Fruit fly (Drosophila melanogaster): ENCODE measurements around the gene CG32640.

DNA sequence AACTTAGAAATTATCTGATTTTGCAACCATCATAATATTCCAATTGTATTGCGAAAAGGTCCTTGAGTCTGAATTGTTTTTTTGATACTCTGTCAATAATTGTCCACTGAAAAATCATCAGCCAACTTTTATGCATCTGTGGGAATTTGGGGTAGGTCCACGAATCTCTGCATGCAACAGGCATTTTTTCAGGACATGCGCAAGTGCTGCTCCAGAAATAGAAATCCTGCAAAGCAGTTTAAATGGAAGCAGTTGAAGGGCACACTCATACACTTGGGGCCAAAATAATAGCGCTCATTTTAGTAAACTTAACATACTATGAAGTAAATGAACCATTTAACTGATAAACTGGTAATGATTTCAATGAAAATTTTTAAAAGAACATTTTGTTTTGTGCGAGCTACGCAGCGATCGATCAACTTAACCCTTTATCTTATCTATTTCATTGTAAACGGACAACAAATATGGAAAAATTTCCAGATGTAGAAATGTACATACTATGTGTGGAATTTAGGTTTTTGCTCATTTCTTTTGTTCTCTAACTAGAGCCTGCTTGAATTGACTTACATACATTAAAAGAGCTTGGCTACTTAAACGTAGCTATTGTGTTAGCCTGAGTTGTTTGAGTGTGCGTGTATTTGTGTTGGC, 47.5 kb upstream of the CG32640 start:
- TF ChIP-seq fd96Ca (GFP tag; IDR thresholded peaks at IDR 0.05) = no peak
- peak; percentile 74 for TF ChIP-seq CG8159 (tag; optimal IDR thresholded peaks at IDR 0.05)
- TF ChIP-seq gl (tag; optimal IDR thresholded peaks at IDR 0.05) = no peak
- TF ChIP-seq CG12605 (GFP tag; IDR thresholded peaks at IDR 0.05) = peak; percentile 15; the same call in 1 of the 2 replicates
- peak; percentile 47 for TF ChIP-seq CG34367 (tag; optimal IDR thresholded peaks at IDR 0.05)
- peak; percentile 60 for TF ChIP-seq CG17806 (tag; optimal IDR thresholded peaks at IDR 0.05)
- TF ChIP-seq EcR (GFP tag; optimal IDR thresholded peaks at IDR 0.05) = no peak
- TF ChIP-seq CG4496 (GFP tag; IDR thresholded peaks at IDR 0.05) = peak; percentile 50; the same call in 1 of the 3 replicates
- no peak for TF ChIP-seq CG13204 (GFP tag; optimal IDR thresholded peaks at IDR 0.05)
- no peak for TF ChIP-seq Ets98B (GFP tag; IDR thresholded peaks at IDR 0.05)
- TF ChIP-seq Snoo (tag; optimal IDR thresholded peaks at IDR 0.05) = peak; percentile 51
- peak; percentile 75 for TF ChIP-seq CG8301 (tag; optimal IDR thresholded peaks at IDR 0.05)
- no peak for TF ChIP-seq rn (GFP tag; IDR thresholded peaks at IDR 0.05)
- no peak for TF ChIP-seq CG32121 (GFP tag; IDR thresholded peaks at IDR 0.05)
